Fruit fly (Drosophila melanogaster) whole organism, embryonic: ENCODE data around the gene shakB.

Experiments used
- Aef1 ChIP-seq: fragments of 200-800 bp; sonication (Bioruptor generic); IDR thresholded peaks from 3 replicates; pipeline ENCODE4 v1.3.6; 2022; ENCODE audit warnings: missing biosample characterization, missing genetic modification characterization
- BtbVII ChIP-seq: fragments of 200-800 bp; sonication (Bioruptor generic); optimal IDR thresholded peaks from 3 replicates; lab custom pipeline; 2017; ENCODE audit warnings: missing biosample characterization, mild to moderate bottlenecking, missing genetic modification characterization
- CG10431 ChIP-seq: fragments of 200-800 bp; sonication (Bioruptor generic); optimal IDR thresholded peaks from 3 replicates; lab custom pipeline; 2018; ENCODE audit warnings: missing biosample characterization, mild to moderate bottlenecking, missing genetic modification characterization
- CG11247 ChIP-seq: fragments of 200-800 bp; sonication (Bioruptor generic); IDR thresholded peaks from 2 replicates; pipeline ENCODE4 v1.3.6; 2022; ENCODE audit warnings: missing biosample characterization, missing genetic modification characterization
- CG12219 ChIP-seq: fragments of 200-800 bp; sonication (Bioruptor generic); optimal IDR thresholded peaks from 3 replicates; lab custom pipeline; 2018; ENCODE audit warnings: missing biosample characterization, mild to moderate bottlenecking, missing genetic modification characterization
- CG12236 ChIP-seq: fragments of 200-800 bp; sonication (Bioruptor generic); optimal IDR thresholded peaks from 2 replicates; lab custom pipeline; 2016; ENCODE audit warnings: missing biosample characterization, missing genetic modification characterization
- CG13296 ChIP-seq: fragments of 200-800 bp; sonication (Bioruptor generic); optimal IDR thresholded peaks from 3 replicates; lab custom pipeline; 2018; ENCODE audit warnings: missing biosample characterization, mild to moderate bottlenecking, missing genetic modification characterization
- CG14965 ChIP-seq: fragments of 200-800 bp; sonication (Bioruptor generic); optimal IDR thresholded peaks from 2 replicates; lab custom pipeline; 2016; ENCODE audit warnings: missing biosample characterization, missing genetic modification characterization, borderline replicate concordance
- CG15269 ChIP-seq: fragments of 200-800 bp; sonication (Bioruptor generic); optimal IDR thresholded peaks from 2 replicates; lab custom pipeline; 2018; ENCODE audit warnings: missing biosample characterization, mild to moderate bottlenecking, missing genetic modification characterization, moderate library complexity
- CG1832 ChIP-seq: fragments of 200-800 bp; sonication (Bioruptor generic); optimal IDR thresholded peaks from 2 replicates; lab custom pipeline; 2017; ENCODE audit warnings: missing biosample characterization, mild to moderate bottlenecking, missing genetic modification characterization, inconsistent platforms
- CG18476 ChIP-seq: fragments of 200-800 bp; sonication (Bioruptor generic); optimal IDR thresholded peaks from 2 replicates; lab custom pipeline; 2016; ENCODE audit warnings: missing biosample characterization, mild to moderate bottlenecking, missing genetic modification characterization
- CG18599 ChIP-seq: fragments of 200-800 bp; sonication (Bioruptor generic); optimal IDR thresholded peaks from 3 replicates; lab custom pipeline; 2017; ENCODE audit warnings: missing biosample characterization, missing genetic modification characterization, mild to moderate bottlenecking, moderate library complexity, missing genetic modification reagents
- CG3065 ChIP-seq: fragments of 200-800 bp; sonication (Bioruptor generic); optimal IDR thresholded peaks from 2 replicates; lab custom pipeline; 2016; ENCODE audit warnings: missing biosample characterization, missing genetic modification characterization
- CG32532 ChIP-seq: fragments of 200-800 bp; sonication (Bioruptor generic); IDR thresholded peaks from 2 replicates; pipeline ENCODE4 v1.3.6; 2022; ENCODE audit warnings: missing biosample characterization, missing genetic modification characterization
- CG32767 ChIP-seq: fragments of 200-800 bp; sonication (Bioruptor generic); IDR thresholded peaks from 2 replicates; pipeline ENCODE4 v1.3.6; 2022; ENCODE audit warnings: missing biosample characterization, missing genetic modification characterization
- CG34224 ChIP-seq: fragments of 200-800 bp; sonication (Bioruptor generic); IDR thresholded peaks from 3 replicates; pipeline ENCODE4 v1.3.6; 2022; ENCODE audit warnings: missing biosample characterization, missing genetic modification characterization; ENCODE audit not compliant: partially characterized antibody
- CG3726 ChIP-seq: fragments of 200-800 bp; sonication (Bioruptor generic); IDR thresholded peaks from 3 replicates; pipeline ENCODE4, ENCODE4 v1.3.6; 2022; ENCODE audit warnings: missing biosample characterization, missing genetic modification characterization
- CG4404 ChIP-seq: fragments of 200-800 bp; sonication (Bioruptor generic); IDR thresholded peaks from 2 replicates; pipeline ENCODE4 v1.3.6; 2022; ENCODE audit warnings: missing biosample characterization, missing genetic modification characterization
- CG5953 ChIP-seq: fragments of 200-800 bp; sonication (Bioruptor generic); IDR thresholded peaks from 2 replicates; pipeline ENCODE4 v1.3.6; 2022; ENCODE audit warnings: missing biosample characterization, missing genetic modification characterization
- CG7271 ChIP-seq: fragments of 200-800 bp; sonication (Bioruptor generic); optimal IDR thresholded peaks from 2 replicates; lab custom pipeline; 2018; ENCODE audit warnings: missing biosample characterization, mild to moderate bottlenecking, missing genetic modification characterization, moderate library complexity
- CoRest ChIP-seq: fragments of 200-800 bp; sonication (Bioruptor generic); optimal IDR thresholded peaks from 3 replicates; lab custom pipeline; 2018; ENCODE audit warnings: missing biosample characterization, mild to moderate bottlenecking, missing genetic modification characterization, moderate library complexity
- Drgx ChIP-seq: fragments of 200-800 bp; sonication (Bioruptor generic); IDR thresholded peaks from 2 replicates; pipeline ENCODE4 v1.3.6; 2022; ENCODE audit warnings: missing biosample characterization, missing genetic modification characterization
- HLH4C ChIP-seq: fragments of 200-800 bp; sonication (Bioruptor generic); IDR thresholded peaks from 3 replicates; pipeline ENCODE4 v1.3.6; 2022; ENCODE audit warnings: missing biosample characterization, missing genetic modification characterization; ENCODE audit not compliant: partially characterized antibody
- Hmr ChIP-seq: fragments of 200-800 bp; sonication (Bioruptor generic); optimal IDR thresholded peaks from 3 replicates; lab custom pipeline; 2017; ENCODE audit warnings: mild to moderate bottlenecking, missing biosample characterization, missing genetic modification reagents, missing genetic modification characterization
- Nf-YC ChIP-seq: fragments of 200-800 bp; optimal IDR thresholded peaks from 3 replicates; lab custom pipeline; 2019; ENCODE audit warnings: missing biosample characterization, mild to moderate bottlenecking, missing genetic modification characterization, moderate library complexity
- NfI ChIP-seq: fragments of 200-800 bp; sonication (Bioruptor generic); optimal IDR thresholded peaks from 3 replicates; lab custom pipeline; 2018; ENCODE audit warnings: missing biosample characterization, mild to moderate bottlenecking, missing genetic modification characterization, moderate library complexity
- Spps ChIP-seq: fragments of 200-800 bp; sonication (Bioruptor generic); optimal IDR thresholded peaks from 2 replicates; lab custom pipeline; 2018; ENCODE audit warnings: missing biosample characterization, mild to moderate bottlenecking, missing genetic modification characterization
- Xbp1 ChIP-seq: fragments of 200-800 bp; sonication (Bioruptor generic); optimal IDR thresholded peaks from 3 replicates; lab custom pipeline; 2016; ENCODE audit warnings: missing biosample characterization, mild to moderate bottlenecking, missing genetic modification characterization
- ab ChIP-seq: fragments of 200-800 bp; sonication (Bioruptor generic); optimal IDR thresholded peaks from 2 replicates; lab custom pipeline; 2016; ENCODE audit warnings: missing biosample characterization, missing genetic modification characterization
- abd-A ChIP-seq: fragments of 200-800 bp; sonication (Bioruptor generic); optimal IDR thresholded peaks from 3 replicates; lab custom pipeline; 2019; ENCODE audit warnings: missing biosample characterization, mild to moderate bottlenecking, missing genetic modification characterization, moderate library complexity
- al ChIP-seq: fragments of 200-800 bp; sonication (Bioruptor generic); IDR thresholded peaks from 2 replicates; pipeline ENCODE4 v1.3.6; 2022; ENCODE audit warnings: missing biosample characterization, missing genetic modification characterization
- aop ChIP-seq: fragments of 200-800 bp; sonication (Bioruptor generic); IDR thresholded peaks from 2 replicates; pipeline ENCODE4 v1.3.6; 2022; ENCODE audit warnings: missing biosample characterization, missing genetic modification characterization
- crc ChIP-seq: fragments of 200-800 bp; sonication (Bioruptor generic); optimal IDR thresholded peaks from 2 replicates; lab custom pipeline; 2016; ENCODE audit warnings: missing biosample characterization, missing genetic modification characterization
- fd102C ChIP-seq: fragments of 200-800 bp; sonication (Bioruptor generic); optimal IDR thresholded peaks from 2 replicates; lab custom pipeline; 2018; ENCODE audit warnings: missing biosample characterization, mild to moderate bottlenecking, missing genetic modification characterization, moderate library complexity
- gcm2 ChIP-seq: fragments of 200-800 bp; sonication (Bioruptor generic); optimal IDR thresholded peaks from 2 replicates; lab custom pipeline; 2016; ENCODE audit warnings: missing biosample characterization, missing genetic modification characterization
- gem ChIP-seq: fragments of 200-800 bp; sonication (Bioruptor generic); optimal IDR thresholded peaks from 2 replicates; lab custom pipeline; 2019; ENCODE audit warnings: missing biosample characterization, mild to moderate bottlenecking, missing genetic modification characterization, moderate library complexity
- gsb-n ChIP-seq: fragments of 200-800 bp; sonication (Bioruptor generic); optimal IDR thresholded peaks from 3 replicates; lab custom pipeline; 2018; ENCODE audit warnings: missing biosample characterization, mild to moderate bottlenecking, missing genetic modification characterization
- hb ChIP-seq: fragments of 200-800 bp; sonication (Bioruptor generic); IDR thresholded peaks from 3 replicates; pipeline ENCODE4 v1.3.6; 2022; ENCODE audit warnings: missing biosample characterization, missing genetic modification characterization; ENCODE audit not compliant: partially characterized antibody
- hbn ChIP-seq: fragments of 200-800 bp; sonication (Bioruptor generic); IDR thresholded peaks from 2 replicates; pipeline ENCODE4 v1.3.6; 2022; ENCODE audit warnings: missing biosample characterization, missing genetic modification characterization; ENCODE audit not compliant: partially characterized antibody
- hkb ChIP-seq, 2 experiments: fragments of 200-800 bp in 1 of 2; fragments of >200 bp in 1 of 2; sonication (Bioruptor generic) in 1 of 2; IDR thresholded peaks in 1 of 2; optimal IDR thresholded peaks in 1 of 2; 2 replicates each; pipeline versions ENCODE4 v1.3.6 to Lab custom; 2017 to 2022; ENCODE audit warnings: missing biosample characterization in 1 of 2, missing genetic modification characterization in 1 of 2
- ken ChIP-seq: fragments of 200-800 bp; sonication (Bioruptor generic); IDR thresholded peaks from 3 replicates; pipeline ENCODE4 v1.3.6; 2022; ENCODE audit warnings: missing biosample characterization, missing genetic modification characterization
- kni ChIP-seq: fragments of 200-800 bp; sonication (Bioruptor generic); optimal IDR thresholded peaks from 3 replicates; lab custom pipeline; 2017; ENCODE audit warnings: mild to moderate bottlenecking, missing biosample characterization, missing genetic modification reagents, missing genetic modification characterization
- nau ChIP-seq: fragments of 200-800 bp; sonication (Bioruptor generic); optimal IDR thresholded peaks from 3 replicates; lab custom pipeline; 2017; ENCODE audit warnings: missing biosample characterization, mild to moderate bottlenecking, missing genetic modification characterization, missing genetic modification reagents
- onecut ChIP-seq: fragments of 200-800 bp; sonication (Bioruptor generic); IDR thresholded peaks from 2 replicates; pipeline ENCODE4 v1.3.6; 2022; ENCODE audit warnings: missing biosample characterization, missing genetic modification characterization
- pros ChIP-seq: fragments of 200-800 bp; sonication (Bioruptor generic); optimal IDR thresholded peaks from 3 replicates; lab custom pipeline; 2019; ENCODE audit warnings: missing biosample characterization, mild to moderate bottlenecking, missing genetic modification characterization, moderate library complexity
- sisA ChIP-seq: fragments of 200-800 bp; sonication (Bioruptor generic); IDR thresholded peaks from 2 replicates; pipeline ENCODE4 v1.3.6; 2022; ENCODE audit warnings: missing biosample characterization, missing genetic modification characterization
- sqz ChIP-seq: fragments of 200-800 bp; sonication (Bioruptor generic); optimal IDR thresholded peaks from 3 replicates; lab custom pipeline; 2018; ENCODE audit warnings: missing biosample characterization, mild to moderate bottlenecking, missing genetic modification characterization
- tna ChIP-seq: fragments of 200-800 bp; sonication (Bioruptor generic); IDR thresholded peaks from 2 replicates; pipeline ENCODE4 v1.3.6; 2022; ENCODE audit warnings: missing biosample characterization, missing genetic modification characterization; ENCODE audit not compliant: partially characterized antibody
- vnd ChIP-seq: fragments of 200-800 bp; sonication (Bioruptor generic); IDR thresholded peaks from 3 replicates; pipeline ENCODE4 v1.3.6; 2022; ENCODE audit warnings: missing biosample characterization, missing genetic modification characterization; ENCODE audit not compliant: partially characterized antibody
- zf30C ChIP-seq: fragments of 200-800 bp; sonication (Bioruptor generic); optimal IDR thresholded peaks from 3 replicates; lab custom pipeline; 2018; ENCODE audit warnings: missing biosample characterization, mild to moderate bottlenecking, missing genetic modification characterization

Gene shakB

DNA sequence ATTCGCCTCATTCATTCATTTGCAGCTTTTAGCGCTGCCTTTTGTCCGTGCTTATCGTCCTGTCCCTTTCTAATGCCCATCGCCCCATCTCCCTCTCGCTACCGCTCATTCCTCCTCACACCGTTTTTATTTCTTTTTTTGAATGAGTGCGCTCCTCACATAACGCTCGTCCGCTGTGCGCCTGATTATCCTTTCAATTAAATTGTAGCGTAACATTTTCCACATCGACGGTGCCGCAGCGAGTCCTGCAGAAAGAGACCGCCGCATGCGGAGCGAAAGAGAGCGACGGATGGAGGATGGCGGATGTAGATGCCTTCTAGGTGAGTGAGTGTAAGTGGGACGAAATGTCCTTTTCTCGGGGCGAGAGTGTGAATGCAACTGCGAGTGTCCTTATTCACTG is 169.9 kb downstream of the shakB start:
- TF ChIP-seq sisA (GFP tag; lab: Robert Waterston, UW) (no peak), aop (GFP tag; lab: Robert Waterston, UW) (no peak), CG11247 (GFP tag; lab: Robert Waterston, UW) (no peak), Nf-YC (tag; lab: Kevin White, UChicago) (peak; percentile 64), kni (peak; percentile 40), Hmr (GFP tag; lab: Kevin White, UChicago) (no peak), CG18599 (GFP tag; lab: Kevin White, UChicago) (no peak), NfI (GFP tag; lab: Kevin White, UChicago) (no peak), gcm2 (GFP tag; lab: Kevin White, UChicago) (no peak), CG12236 (GFP tag; lab: Kevin White, UChicago) (no peak), CG3726 (no peak), onecut (GFP tag; lab: Robert Waterston, UW) (no peak), CG3065 (GFP tag; lab: Kevin White, UChicago) (no peak), crc (GFP tag; lab: Kevin White, UChicago) (no peak), CG32767 (GFP tag; lab: Robert Waterston, UW) (no peak), vnd (no peak), Aef1 (GFP tag; lab: Robert Waterston, UW) (no peak), hbn (GFP tag; lab: Robert Waterston, UW) (no peak), CG34224 (no peak), CG15269 (tag; lab: Kevin White, UChicago) (no peak), CG18476 (GFP tag; lab: Kevin White, UChicago) (no peak), nau (GFP tag; lab: Kevin White, UChicago) (no peak), CG4404 (no peak), HLH4C (GFP tag; lab: Robert Waterston, UW) (no peak), fd102C (GFP tag; lab: Kevin White, UChicago) (no peak), al (GFP tag; lab: Robert Waterston, UW) (no peak), CG10431 (GFP tag; lab: Kevin White, UChicago) (no peak), CG1832 (GFP tag; lab: Kevin White, UChicago) (peak; percentile 74), tna (GFP tag; lab: Robert Waterston, UW) (no peak), abd-A (tag; lab: Kevin White, UChicago) (peak; percentile 15), hb (GFP tag; lab: Robert Waterston, UW) (no peak), zf30C (no peak), CG13296 (GFP tag; lab: Kevin White, UChicago) (no peak), sqz (GFP tag; lab: Kevin White, UChicago) (peak; percentile 62), CG5953 (GFP tag; lab: Robert Waterston, UW) (no peak), CG32532 (no peak), pros (GFP tag; lab: Kevin White, UChicago) (peak; percentile 73), CG12219 (GFP tag; lab: Kevin White, UChicago) (no peak), Spps (tag; lab: Kevin White, UChicago) (no peak), gsb-n (tag; lab: Kevin White, UChicago) (peak; percentile 82), CG14965 (no peak), BtbVII (GFP tag; lab: Kevin White, UChicago) (no peak), CG7271 (no peak), Drgx (no peak), gem (tag; lab: Kevin White, UChicago) (no peak), Xbp1 (GFP tag; lab: Kevin White, UChicago) (no peak), CoRest (tag; lab: Kevin White, UChicago) (no peak), hkb (optimal IDR thresholded peaks at IDR 0.05; lab: Kevin White, UChicago) (no peak), hkb (GFP tag; IDR thresholded peaks at IDR 0.05; lab: Robert Waterston, UW) (no peak), ken (GFP tag; lab: Robert Waterston, UW) (no peak), ab (GFP tag; lab: Kevin White, UChicago) (no peak)
